Fruit fly (Drosophila melanogaster): ENCODE data around the gene Mst77F.

- no peak for TF ChIP-seq CG8301 (tag; optimal IDR thresholded peaks at IDR 0.05)
- TF ChIP-seq CG32121 (GFP tag; IDR thresholded peaks at IDR 0.05), result no peak
- TF ChIP-seq CG4496 (GFP tag; IDR thresholded peaks at IDR 0.05), result no peak
- TF ChIP-seq CG8159 (tag; optimal IDR thresholded peaks at IDR 0.05), result no peak
- TF ChIP-seq CG15710 (tag; optimal IDR thresholded peaks at IDR 0.05), result no peak
- TF ChIP-seq CG14655 (GFP tag; optimal IDR thresholded peaks at IDR 0.05), result no peak
- TF ChIP-seq Pif1B (GFP tag; optimal IDR thresholded peaks at IDR 0.05), result no peak
- no peak for TF ChIP-seq gl (tag; optimal IDR thresholded peaks at IDR 0.05)
- no peak for TF ChIP-seq fd96Ca (GFP tag; IDR thresholded peaks at IDR 0.05)
- TF ChIP-seq rn (GFP tag; IDR thresholded peaks at IDR 0.05), result no peak
- no peak for TF ChIP-seq CG10348 (GFP tag; IDR thresholded peaks at IDR 0.05)
- no peak for TF ChIP-seq EcR (GFP tag; optimal IDR thresholded peaks at IDR 0.05)
These were observed 17.6 kb downstream of the Mst77F start, which contains the start of gene Spc105R for dm6 chr3L:20800208-20800607.

All from whole organism, pupa.